Worm (Caenorhabditis elegans) whole organism, L4 larva: ENCODE results near the gene acs-22.

Experiments
- F10B5.3 ChIP-seq: sonication (generic microtip); optimal IDR thresholded peaks from 2 replicates; lab custom pipeline; 2016; ENCODE audit warnings: mild to moderate bottlenecking, missing genetic modification characterization, missing compliant biosample characterization
- F26F4.8 ChIP-seq: fragments of 200-800 bp; sonication (Bioruptor generic); conservative IDR thresholded peaks from 2 replicates; pipeline ENCODE4 v1.3.6; 2022; ENCODE audit warnings: missing genetic modification characterization, missing compliant biosample characterization
- F49E8.2 ChIP-seq: sonication (generic microtip); optimal IDR thresholded peaks from 2 replicates; lab custom pipeline; 2016; ENCODE audit warnings: missing compliant biosample characterization, mild to moderate bottlenecking, missing genetic modification characterization, borderline replicate concordance
- T26A8.4 ChIP-seq: fragments of 200-800 bp; sonication (Bioruptor generic); IDR thresholded peaks from 2 replicates; pipeline ENCODE4 v1.3.6; 2022; ENCODE audit warnings: missing genetic modification characterization, missing compliant biosample characterization
- Y5F2A.4 ChIP-seq: fragments of 200-800 bp; sonication (Bioruptor generic); optimal IDR thresholded peaks from 2 replicates; lab custom pipeline; 2018; ENCODE audit warnings: mild to moderate bottlenecking, missing genetic modification characterization, missing compliant biosample characterization
- Y75B8A.6 ChIP-seq: fragments of 200-800 bp; sonication (Bioruptor generic); IDR thresholded peaks from 2 replicates; pipeline ENCODE4 v1.3.6; 2022; ENCODE audit warnings: missing genetic modification reagents, missing genetic modification characterization, missing compliant biosample characterization
- aha-1 ChIP-seq: fragments of 150-350 bp; peaks from one replicate; lab custom pipeline; 2014; ENCODE audit warnings: missing biosample characterization, missing genetic modification characterization
- aly-2 ChIP-seq: sonication (generic microtip); optimal IDR thresholded peaks from 2 replicates; lab custom pipeline; 2018; ENCODE audit warnings: missing biosample characterization, missing genetic modification characterization
- arid-1 ChIP-seq: fragments of 200-800 bp; sonication (Bioruptor generic); conservative IDR thresholded peaks from 2 replicates; pipeline ENCODE4 v1.3.6; 2022; ENCODE audit warnings: missing genetic modification reagents, missing genetic modification characterization, missing compliant biosample characterization
- attf-4 ChIP-seq: sonication (generic microtip); optimal IDR thresholded peaks from 3 replicates; lab custom pipeline; 2017; ENCODE audit warnings: missing biosample characterization, missing genetic modification characterization
- ceh-28 ChIP-seq: fragments of 150-350 bp; optimal IDR thresholded peaks from 2 replicates; lab custom pipeline; 2014; ENCODE audit warnings: missing biosample characterization, missing genetic modification reagents, missing genetic modification characterization
- cey-2 ChIP-seq: sonication (generic microtip); optimal IDR thresholded peaks from 3 replicates; lab custom pipeline; 2017; ENCODE audit warnings: missing genetic modification characterization, mild to moderate bottlenecking, missing compliant biosample characterization, antibody characterized with exemption, borderline replicate concordance; ENCODE audit not compliant: insufficient read depth
- daf-16 ChIP-seq, 3 experiments: sonication (generic microtip); optimal IDR thresholded peaks; 2 replicates each; lab custom pipeline; 2016 to 2017; ENCODE audit warnings: missing genetic modification characterization in 3 of 3, missing genetic modification reagents in 3 of 3, mild to moderate bottlenecking in 2 of 3, missing compliant biosample characterization in 2 of 3, missing biosample characterization in 1 of 3, moderate library complexity in 1 of 3
- daf-19 ChIP-seq: fragments of 200-800 bp; sonication (Bioruptor generic); conservative IDR thresholded peaks from 2 replicates; pipeline ENCODE4 v1.3.6; 2022; ENCODE audit warnings: missing genetic modification characterization, missing compliant biosample characterization
- daf-8 ChIP-seq: fragments of 200-800 bp; sonication (Bioruptor generic); IDR thresholded peaks from 2 replicates; pipeline ENCODE4 v1.3.6; 2022; ENCODE audit warnings: missing genetic modification characterization, missing compliant biosample characterization
- dmd-9 ChIP-seq: fragments of 200-800 bp; sonication (Bioruptor generic); IDR thresholded peaks from 2 replicates; pipeline ENCODE4 v1.3.6; 2022; ENCODE audit warnings: missing genetic modification reagents, missing genetic modification characterization, missing compliant biosample characterization
- dve-1 ChIP-seq: sonication (generic microtip); optimal IDR thresholded peaks from 2 replicates; lab custom pipeline; 2017; ENCODE audit warnings: antibody characterized with exemption, mild to moderate bottlenecking, missing genetic modification characterization, missing compliant biosample characterization; ENCODE audit not compliant: insufficient read depth
- egl-27 ChIP-seq: sonication (generic microtip); optimal IDR thresholded peaks from 3 replicates; lab custom pipeline; 2017; ENCODE audit warnings: missing biosample characterization, missing genetic modification reagents, missing genetic modification characterization
- fkh-10 ChIP-seq: fragments of 150-350 bp; optimal IDR thresholded peaks from 2 replicates; lab custom pipeline; 2014; ENCODE audit warnings: missing biosample characterization, missing genetic modification reagents, missing genetic modification characterization
- hlh-30 ChIP-seq: sonication (generic microtip); optimal IDR thresholded peaks from 2 replicates; lab custom pipeline; 2017; ENCODE audit warnings: antibody characterized with exemption, mild to moderate bottlenecking, missing genetic modification characterization, missing compliant biosample characterization; ENCODE audit not compliant: insufficient read depth
- lin-13 ChIP-seq: fragments of 150-350 bp; optimal IDR thresholded peaks from 2 replicates; lab custom pipeline; 2014; ENCODE audit warnings: missing biosample characterization, missing genetic modification reagents, missing genetic modification characterization
- lin-15B ChIP-seq: fragments of 150-350 bp; sonication (generic microtip); optimal IDR thresholded peaks from 3 replicates; lab custom pipeline; 2014; ENCODE audit warnings: missing biosample characterization, missing genetic modification characterization
- lir-3 ChIP-seq: sonication (generic microtip); optimal IDR thresholded peaks from 2 replicates; lab custom pipeline; 2016; ENCODE audit warnings: mild to moderate bottlenecking, missing genetic modification characterization, missing compliant biosample characterization
- mdl-1 ChIP-seq, 2 experiments: fragments of 150-350 bp in 1 of 2; sonication (generic microtip) in 1 of 2; optimal IDR thresholded peaks; 2 replicates each; lab custom pipeline; 2014 to 2017; ENCODE audit warnings: missing biosample characterization in 2 of 2, missing genetic modification characterization in 2 of 2
- mdt-29 ChIP-seq: fragments of 200-800 bp; sonication (Bioruptor generic); IDR thresholded peaks from 2 replicates; pipeline ENCODE4 v1.3.6; 2022; ENCODE audit warnings: missing genetic modification reagents, missing genetic modification characterization, missing compliant biosample characterization
- mes-2 ChIP-seq: sonication (generic microtip); optimal IDR thresholded peaks from 2 replicates; lab custom pipeline; 2016; ENCODE audit warnings: missing genotype, mild to moderate bottlenecking, missing genetic modification characterization, missing compliant biosample characterization; ENCODE audit not compliant: poor library complexity, severe bottlenecking
- nhr-10 ChIP-seq: fragments of 150-350 bp; optimal IDR thresholded peaks from 2 replicates; lab custom pipeline; 2014; ENCODE audit warnings: missing biosample characterization, missing genetic modification characterization
- nhr-102 ChIP-seq: sonication (generic microtip); optimal IDR thresholded peaks from 2 replicates; lab custom pipeline; 2016; ENCODE audit warnings: mild to moderate bottlenecking, missing genetic modification characterization, moderate library complexity, missing compliant biosample characterization
- nhr-11 ChIP-seq: fragments of 150-350 bp; optimal IDR thresholded peaks from 2 replicates; lab custom pipeline; 2014; ENCODE audit warnings: missing biosample characterization, missing genetic modification characterization
- nhr-237 ChIP-seq: sonication (generic microtip); optimal IDR thresholded peaks from 2 replicates; lab custom pipeline; 2017; ENCODE audit warnings: missing biosample characterization, missing genetic modification characterization
- nhr-42 ChIP-seq: fragments of 200-800 bp; sonication (Bioruptor generic); IDR thresholded peaks from 2 replicates; pipeline ENCODE4 v1.3.6; 2022; ENCODE audit warnings: missing genetic modification characterization, missing compliant biosample characterization
- pha-4 ChIP-seq, 2 experiments: fragments of 150-350 bp in 1 of 2; fragments of 200-800 bp in 1 of 2; sonication (Bioruptor generic) in 1 of 2; IDR thresholded peaks in 1 of 2; optimal IDR thresholded peaks in 1 of 2; 2 replicates each; pipeline versions ENCODE4 v1.3.6 to Lab custom; 2014 to 2022; ENCODE audit warnings: missing genetic modification characterization in 2 of 2, missing genetic modification reagents in 2 of 2, missing biosample characterization in 1 of 2, missing compliant biosample characterization in 1 of 2
- saeg-2 ChIP-seq: fragments of 200-800 bp; sonication (Bioruptor generic); IDR thresholded peaks from 2 replicates; pipeline ENCODE4 v1.3.6; 2022; ENCODE audit warnings: missing genetic modification reagents, missing genetic modification characterization, missing compliant biosample characterization
- skn-1 ChIP-seq: fragments of 150-350 bp; optimal IDR thresholded peaks from 2 replicates; lab custom pipeline; 2014; ENCODE audit warnings: missing biosample characterization, missing genetic modification characterization
- snpc-1.2 ChIP-seq: fragments of 200-800 bp; sonication (Bioruptor generic); IDR thresholded peaks from 2 replicates; pipeline ENCODE4 v1.3.6; 2022; ENCODE audit warnings: missing genetic modification reagents, missing genetic modification characterization, missing compliant biosample characterization
- unc-130 ChIP-seq: sonication (generic microtip); optimal IDR thresholded peaks from 2 replicates; lab custom pipeline; 2016; ENCODE audit warnings: missing genetic modification reagents, missing genetic modification characterization, missing compliant biosample characterization
- unc-39 ChIP-seq: sonication (generic microtip); optimal IDR thresholded peaks from 2 replicates; lab custom pipeline; 2017; ENCODE audit warnings: missing biosample characterization, missing genetic modification characterization
- unc-62 ChIP-seq, 3 experiments: fragments of 150-350 bp in 1 of 3; sonication (generic microtip); optimal IDR thresholded peaks in 2 of 3; peaks in 1 of 3; 1 replicate in 1 of 3; 2 replicates in 2 of 3; lab custom pipeline; 2014 to 2017; ENCODE audit warnings: missing biosample characterization in 3 of 3, missing genetic modification characterization in 3 of 3, missing genetic modification reagents in 3 of 3, missing genotype in 1 of 3
- vab-7 ChIP-seq: fragments of 200-800 bp; sonication (Bioruptor generic); IDR thresholded peaks from 2 replicates; pipeline ENCODE4 v1.3.6; 2022; ENCODE audit warnings: missing genetic modification reagents, missing genetic modification characterization, missing compliant biosample characterization
- zip-11 ChIP-seq: fragments of 200-800 bp; sonication (Bioruptor generic); IDR thresholded peaks from 2 replicates; pipeline ENCODE4 v1.3.6; 2022; ENCODE audit warnings: missing genetic modification characterization, missing compliant biosample characterization
- ztf-7 ChIP-seq: fragments of 150-350 bp; optimal IDR thresholded peaks from 2 replicates; lab custom pipeline; 2014; ENCODE audit warnings: missing biosample characterization, missing genetic modification characterization

acs-22 gene

DNA sequence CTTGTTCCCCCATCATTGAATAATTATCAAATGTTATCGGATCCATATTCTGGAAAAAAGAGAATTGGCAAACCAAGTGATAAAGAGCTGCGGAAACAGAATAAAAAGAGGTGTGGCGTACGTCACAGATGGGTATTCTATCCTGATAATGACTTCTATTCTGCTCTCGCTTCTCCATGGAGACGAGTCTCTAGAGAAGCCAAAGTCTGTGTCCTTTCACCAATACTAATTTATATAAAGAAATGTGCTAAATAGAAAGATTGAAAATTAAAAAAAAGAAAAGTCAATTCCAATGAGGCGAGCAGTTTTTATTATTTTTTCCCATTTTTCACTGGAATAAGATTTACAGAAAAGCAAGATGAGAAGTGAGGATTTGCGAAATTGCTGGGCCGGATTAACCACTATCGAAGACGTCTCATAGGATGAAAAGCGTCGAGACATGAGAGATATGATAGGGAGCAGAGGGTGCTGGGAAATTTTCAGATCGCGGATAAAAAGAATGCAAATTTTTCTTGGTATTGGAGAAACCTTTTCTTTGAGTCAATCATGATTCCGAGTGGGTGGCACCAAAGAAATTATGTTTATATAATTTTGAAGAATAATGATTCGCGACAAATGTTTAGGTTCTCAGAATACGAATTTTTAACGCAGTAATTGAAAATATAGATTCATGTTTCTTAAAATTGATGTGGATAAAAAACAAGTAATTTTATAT lies 30.3 kb downstream of the acs-22 start, which contains the start of gene aexr-3:
Gene aexr-3 (minus strand): TSS at position 51 of the 715 bp plus-strand sequence.
- TF ChIP-seq F49E8.2 (tag; lab: Kevin White, UChicago) = no peak
- no peak for TF ChIP-seq aly-2
- no peak for TF ChIP-seq cey-2 (tag; lab: Kevin White, UChicago)
- TF ChIP-seq F10B5.3 (tag; lab: Kevin White, UChicago) = no peak
- TF ChIP-seq unc-130 (GFP tag; lab: Kevin White, UChicago) = no peak
- TF ChIP-seq nhr-102 (tag; lab: Kevin White, UChicago) = no peak
- no peak for TF ChIP-seq skn-1
- TF ChIP-seq Y5F2A.4 (GFP tag; lab: Kevin White, UChicago) = no peak
- TF ChIP-seq unc-62 (GFP tag; optimal IDR thresholded peaks at IDR 0.05 in 1 of 2; lab: Kevin White, UChicago) = peak in 1 of 2 experiments; percentile 47
- TF ChIP-seq unc-62 (tag; optimal IDR thresholded peaks at IDR 0.05; lab: Kevin White, UChicago) = no peak
- TF ChIP-seq zip-11 (GFP tag; lab: Robert Waterston, UW) = no peak
- no peak for TF ChIP-seq F26F4.8 (GFP tag; lab: Robert Waterston, UW)
- peak; percentile 17 for TF ChIP-seq nhr-11 (tag; lab: Kevin White, UChicago)
- TF ChIP-seq aha-1 = peak; percentile 11
- TF ChIP-seq hlh-30 (tag; lab: Kevin White, UChicago) = no peak
- no peak for TF ChIP-seq egl-27
- TF ChIP-seq nhr-237 (tag; lab: Kevin White, UChicago) = no peak
- TF ChIP-seq nhr-10 (tag; lab: Kevin White, UChicago) = no peak
- no peak for TF ChIP-seq dmd-9 (GFP tag; lab: Robert Waterston, UW)
- TF ChIP-seq unc-39 (tag; lab: Kevin White, UChicago) = no peak
- no peak for TF ChIP-seq ztf-7 (tag; lab: Kevin White, UChicago)
- no peak for TF ChIP-seq daf-8
- no peak for TF ChIP-seq daf-19 (GFP tag; lab: Robert Waterston, UW)

DNA sequence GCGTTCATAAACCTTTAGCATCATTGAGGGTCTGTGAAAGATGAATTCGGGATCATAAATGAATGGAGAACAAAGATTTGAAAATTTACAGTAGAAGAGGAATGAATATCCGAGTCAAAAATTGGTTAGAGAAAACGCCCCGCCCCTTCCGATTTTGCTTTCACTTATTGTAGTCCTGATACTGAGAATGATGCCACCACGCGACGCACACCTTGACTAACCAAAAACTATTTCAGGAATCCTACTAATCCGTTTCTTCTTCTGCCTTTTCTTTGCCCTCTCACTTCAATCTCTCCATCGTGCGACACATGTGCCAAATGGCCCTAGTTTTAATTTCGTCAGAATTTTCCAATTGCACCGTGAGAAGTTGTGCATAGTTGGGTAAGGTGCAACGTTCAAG lies 32.5 kb downstream of the acs-22 start:
- TF ChIP-seq aha-1 = peak; percentile 36
- TF ChIP-seq vab-7 (GFP tag; lab: Robert Waterston, UW) = no peak
- peak in 1 of 2 experiments; percentile 79 for TF ChIP-seq unc-62 (GFP tag; optimal IDR thresholded peaks at IDR 0.05 in 1 of 2; lab: Kevin White, UChicago)
- no peak for TF ChIP-seq unc-62 (tag; optimal IDR thresholded peaks at IDR 0.05; lab: Kevin White, UChicago)
- TF ChIP-seq, all 104 proteins: peak for 2

DNA sequence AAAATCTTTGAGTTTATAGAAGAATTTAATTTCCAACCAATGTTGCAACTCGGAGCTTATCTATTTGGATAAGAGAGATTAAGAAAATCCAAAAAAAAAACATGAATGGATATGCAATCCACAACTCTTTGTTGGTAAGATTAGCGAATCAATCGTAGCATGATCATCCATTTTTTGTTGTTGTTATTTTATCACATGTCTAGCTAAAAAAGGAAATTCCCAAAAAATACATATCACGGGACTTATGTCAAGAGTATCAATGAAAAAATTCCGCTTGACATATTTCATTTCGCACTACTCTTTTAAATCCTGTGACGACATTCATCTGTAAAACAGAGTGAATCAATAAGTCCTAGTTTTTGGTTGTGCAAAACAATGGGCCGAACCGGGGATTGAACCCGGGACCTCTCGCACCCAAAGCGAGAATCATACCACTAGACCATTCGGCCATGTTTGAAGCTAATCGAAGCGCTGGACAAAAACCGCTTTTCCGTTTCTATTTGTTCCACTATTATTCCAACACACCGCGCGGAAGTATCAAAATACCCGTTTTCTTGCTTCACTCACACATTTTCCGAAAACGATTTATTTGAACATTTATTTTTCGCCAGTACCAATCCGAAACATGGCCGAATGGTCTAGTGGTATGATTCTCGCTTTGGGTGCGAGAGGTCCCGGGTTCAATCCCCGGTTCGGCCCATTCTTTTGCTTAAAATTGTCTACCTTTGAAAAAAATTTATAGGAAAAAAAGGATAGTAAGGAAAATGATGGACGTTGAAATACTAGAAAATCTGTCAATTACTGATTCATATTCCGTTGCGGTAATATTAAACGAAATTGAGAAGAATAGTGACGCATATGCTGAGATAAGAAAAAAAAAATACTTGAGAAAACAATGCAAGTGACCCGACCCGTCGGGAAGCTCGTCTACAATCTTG lies 38.4 kb downstream of the acs-22 start:
- TF ChIP-seq arid-1 (GFP tag; lab: Robert Waterston, UW) = 0 out of 2 replicates have a peak, but pooled peaks have one; percentile 18
- peak; percentile 31; the same call in 1 of the 2 replicates for TF ChIP-seq saeg-2 (GFP tag; lab: Robert Waterston, UW)
- no peak for TF ChIP-seq mes-2 (tag; lab: Kevin White, UChicago)
- peak; percentile 27 for TF ChIP-seq hlh-30 (tag; lab: Kevin White, UChicago)
- no peak for TF ChIP-seq fkh-10
- TF ChIP-seq daf-16 (GFP tag; optimal IDR thresholded peaks at IDR 0.05; lab: Kevin White, UChicago) = peak; percentile 7 to 16
- peak; percentile 38 for TF ChIP-seq daf-16 (tag; optimal IDR thresholded peaks at IDR 0.05; lab: Kevin White, UChicago)
- TF ChIP-seq ceh-28 (tag; lab: Kevin White, UChicago) = no peak
- TF ChIP-seq lin-13 (GFP tag; lab: Kevin White, UChicago) = peak; percentile 29
- no peak for TF ChIP-seq cey-2 (tag; lab: Kevin White, UChicago)
- no peak for TF ChIP-seq Y75B8A.6 (GFP tag; lab: Robert Waterston, UW)
- peak; percentile 70 for TF ChIP-seq snpc-1.2
- no peak; the same call in 1 of the 2 replicates for TF ChIP-seq daf-19 (GFP tag; lab: Robert Waterston, UW)
- no peak for TF ChIP-seq lin-15B (tag; lab: Kevin White, UChicago)
- no peak for TF ChIP-seq unc-39 (tag; lab: Kevin White, UChicago)
- peak; percentile 51; the same call in 1 of the 2 replicates for TF ChIP-seq pha-4 (GFP tag; IDR thresholded peaks at IDR 0.05; lab: Robert Waterston, UW)
- TF ChIP-seq pha-4 (tag; optimal IDR thresholded peaks at IDR 0.05; lab: Kevin White, UChicago) = no peak
- no peak for TF ChIP-seq T26A8.4 (GFP tag; lab: Robert Waterston, UW)
- peak; percentile 20 for TF ChIP-seq dve-1 (tag; lab: Kevin White, UChicago)
- no peak for TF ChIP-seq nhr-11 (tag; lab: Kevin White, UChicago)
- no peak for TF ChIP-seq mdl-1 (tag; optimal IDR thresholded peaks at IDR 0.05; lab: Kevin White, UChicago)
- no peak for TF ChIP-seq nhr-42
- no peak for TF ChIP-seq mdt-29 (GFP tag; lab: Robert Waterston, UW)
- TF ChIP-seq lir-3 (tag; lab: Kevin White, UChicago) = peak; percentile 63
- TF ChIP-seq attf-4 (tag; lab: Kevin White, UChicago) = no peak
